Worm (Caenorhabditis elegans) whole organism, L1 larva: ENCODE results near the gene T24C4.2.

Source experiments
- ceh-90 ChIP-seq: sonication (generic microtip); optimal IDR thresholded peaks from 2 replicates; lab custom pipeline; 2016; ENCODE audit warnings: missing genetic modification characterization, missing compliant biosample characterization
- hlh-4 ChIP-seq: sonication (generic microtip); optimal IDR thresholded peaks from 2 replicates; lab custom pipeline; 2016; ENCODE audit warnings: mild to moderate bottlenecking, missing genetic modification characterization, missing compliant biosample characterization
- lin-13 ChIP-seq: fragments of 150-350 bp; optimal IDR thresholded peaks from 2 replicates; lab custom pipeline; 2014; ENCODE audit warnings: missing biosample characterization, missing genetic modification reagents, missing genetic modification characterization
- lir-3 ChIP-seq: sonication (generic microtip); optimal IDR thresholded peaks from 2 replicates; lab custom pipeline; 2016; ENCODE audit warnings: mild to moderate bottlenecking, missing genetic modification characterization, moderate library complexity, missing compliant biosample characterization; ENCODE audit not compliant: poor library complexity
- nhr-237 ChIP-seq: fragments of 150-350 bp; optimal IDR thresholded peaks from 2 replicates; lab custom pipeline; 2014; ENCODE audit warnings: missing biosample characterization, missing genetic modification characterization
- nhr-77 ChIP-seq: fragments of 150-350 bp; optimal IDR thresholded peaks from 2 replicates; lab custom pipeline; 2014; ENCODE audit warnings: missing biosample characterization, missing genetic modification characterization

ce11 chrIII:868866-869265 is 903 bp downstream of the T24C4.2 start:
- TF ChIP-seq lir-3 (tag; lab: Kevin White, UChicago) (no peak), ceh-90 (no peak), lin-13 (GFP tag; lab: Kevin White, UChicago) (no peak), nhr-77 (tag; lab: Kevin White, UChicago) (no peak), nhr-237 (tag; lab: Kevin White, UChicago) (no peak), hlh-4 (tag; lab: Kevin White, UChicago) (no peak)
